Worm (Caenorhabditis elegans) whole organism, late embryonic: ENCODE measurements around the gene rpc-1.

Experiments
- C38D4.7 ChIP-seq: fragments of 200-800 bp; sonication (Bioruptor generic); optimal IDR thresholded peaks from 2 replicates; lab custom pipeline; 2018; ENCODE audit warnings: mild to moderate bottlenecking, missing genetic modification characterization, moderate library complexity, missing compliant biosample characterization
- F13H6.1 ChIP-seq: sonication (generic microtip); optimal IDR thresholded peaks from 2 replicates; lab custom pipeline; 2016; ENCODE audit warnings: missing genetic modification characterization, missing compliant biosample characterization
- ama-1 ChIP-seq: fragments of 150-350 bp; optimal IDR thresholded peaks from 2 replicates; lab custom pipeline; 2014
- ceh-19 ChIP-seq: fragments of 200-800 bp; sonication (Bioruptor generic); optimal IDR thresholded peaks from 2 replicates; lab custom pipeline; 2018; ENCODE audit warnings: mild to moderate bottlenecking, missing genetic modification characterization, missing compliant biosample characterization
- ceh-2 ChIP-seq: sonication (generic microtip); optimal IDR thresholded peaks from 2 replicates; lab custom pipeline; 2016; ENCODE audit warnings: missing genotype, missing genetic modification characterization, missing compliant biosample characterization
- fkh-6 ChIP-seq: sonication (generic microtip); optimal IDR thresholded peaks from 2 replicates; lab custom pipeline; 2016; ENCODE audit warnings: missing genetic modification characterization, missing compliant biosample characterization
- hlh-6 ChIP-seq: sonication (generic microtip); optimal IDR thresholded peaks from 2 replicates; lab custom pipeline; 2016; ENCODE audit warnings: missing genotype, missing genetic modification characterization, missing compliant biosample characterization
- nhr-11 ChIP-seq: fragments of 150-350 bp; optimal IDR thresholded peaks from 2 replicates; lab custom pipeline; 2014; ENCODE audit warnings: missing biosample characterization, missing genetic modification characterization
- npax-4 ChIP-seq: sonication (generic microtip); optimal IDR thresholded peaks from 2 replicates; lab custom pipeline; 2016; ENCODE audit warnings: missing genetic modification characterization, missing compliant biosample characterization
- pha-4 ChIP-seq: fragments of 150-350 bp; optimal IDR thresholded peaks from 2 replicates; lab custom pipeline; 2018; ENCODE audit warnings: missing biosample characterization, missing genetic modification reagents, missing genetic modification characterization
- sdc-2 ChIP-seq: sonication (generic microtip); optimal IDR thresholded peaks from 2 replicates; lab custom pipeline; 2016; ENCODE audit warnings: missing genotype, missing genetic modification characterization, missing compliant biosample characterization
- unc-42 ChIP-seq: sonication (generic microtip); optimal IDR thresholded peaks from 2 replicates; lab custom pipeline; 2016; ENCODE audit warnings: missing genotype, missing genetic modification characterization, missing compliant biosample characterization

DNA sequence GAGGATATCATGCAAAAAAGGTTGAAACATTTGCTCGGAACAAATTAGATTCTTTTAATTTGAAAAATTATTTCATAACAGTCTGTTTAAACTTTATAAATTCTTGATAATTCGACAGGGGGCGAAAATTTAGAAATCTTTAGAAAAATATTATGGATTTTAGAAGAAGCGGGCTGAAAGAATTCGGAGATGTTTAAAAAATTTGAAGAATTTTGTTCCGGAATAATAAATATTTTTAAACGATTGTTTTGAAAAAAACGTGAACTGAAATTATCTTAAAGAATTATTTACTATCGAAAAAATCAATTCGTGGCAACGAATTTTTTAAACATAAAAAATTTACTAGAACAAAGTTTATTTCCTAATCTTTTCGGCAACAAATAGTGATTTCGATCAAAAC is 38.1 kb upstream of the rpc-1 start, which contains the start of gene R13A1.3:
- no peak for TF ChIP-seq ceh-19 (GFP tag; lab: Kevin White, UChicago)
- TF ChIP-seq pha-4 (tag; lab: Kevin White, UChicago), result no peak
- no peak for TF ChIP-seq fkh-6
- TF ChIP-seq ceh-2 (tag; lab: Kevin White, UChicago), result no peak
- no peak for TF ChIP-seq npax-4 (tag; lab: Kevin White, UChicago)
- TF ChIP-seq nhr-11, result no peak
- TF ChIP-seq ama-1 (lab: Kevin White, UChicago), result no peak
- TF ChIP-seq sdc-2 (tag; lab: Kevin White, UChicago), result no peak
- TF ChIP-seq unc-42, result no peak
- no peak for TF ChIP-seq C38D4.7 (GFP tag; lab: Kevin White, UChicago)
- TF ChIP-seq hlh-6 (tag; lab: Kevin White, UChicago), result no peak
- TF ChIP-seq F13H6.1, result no peak
